Worm (Caenorhabditis elegans): ENCODE results near the gene dpy-11.

dpy-11 gene

DNA sequence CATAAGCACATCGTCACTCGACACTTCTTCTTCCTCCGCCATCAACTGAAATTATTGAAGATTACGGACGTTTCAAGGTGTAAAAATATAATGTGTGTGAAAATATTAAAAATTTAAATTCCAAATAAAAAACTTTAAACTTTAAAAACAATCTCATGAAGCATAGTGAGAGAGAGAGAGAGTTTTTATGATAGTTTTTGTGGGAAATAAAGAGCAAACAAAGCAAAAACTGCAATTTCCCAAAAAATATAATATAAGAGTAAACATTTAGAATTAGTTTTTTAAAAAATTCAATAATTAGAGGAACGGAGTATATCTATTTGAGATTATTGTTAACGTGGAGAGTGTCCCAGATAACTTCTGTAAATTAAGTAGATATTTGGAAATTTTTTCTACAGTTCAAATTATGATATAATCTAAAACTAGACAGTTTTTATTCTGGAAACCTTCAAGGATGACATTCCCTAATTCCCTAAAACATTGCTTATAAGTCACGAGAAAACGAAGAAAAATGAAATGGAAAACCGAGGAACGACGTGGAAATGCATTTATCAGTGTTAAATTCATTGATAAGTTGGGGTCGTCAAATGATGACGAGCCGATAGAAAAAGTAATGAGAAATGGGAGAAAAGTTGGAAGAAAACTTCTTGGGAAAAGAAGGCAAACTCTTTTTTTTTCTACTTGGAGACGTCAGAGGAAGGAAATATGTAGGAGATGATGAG is 31.6 kb upstream of the dpy-11 start, which contains the start of gene dre-1:
dre-1 (minus strand) TSS at position 51 of the 722 bp plus-strand sequence.
- TF ChIP-seq M03D4.4 (tag; optimal IDR thresholded peaks at IDR 0.05) (no peak), nhr-12 (tag; optimal IDR thresholded peaks at IDR 0.05) (no peak), ham-2 (GFP tag; optimal IDR thresholded peaks at IDR 0.05) (no peak), ceh-43 (GFP tag; optimal IDR thresholded peaks at IDR 0.05) (no peak), nhr-76 (tag; optimal IDR thresholded peaks at IDR 0.05) (no peak), blmp-1 (tag; optimal IDR thresholded peaks at IDR 0.05) (no peak), lin-13 (tag; optimal IDR thresholded peaks at IDR 0.05) (no peak), mls-2 (tag; optimal IDR thresholded peaks at IDR 0.05) (no peak), ceh-83 (GFP tag; optimal IDR thresholded peaks at IDR 0.05) (no peak), ceh-39 (tag; optimal IDR thresholded peaks at IDR 0.05) (no peak), nhr-2 (tag; optimal IDR thresholded peaks at IDR 0.05) (no peak), flh-1 (GFP tag; optimal IDR thresholded peaks at IDR 0.05) (no peak), elt-1 (tag; optimal IDR thresholded peaks at IDR 0.05; ENCODE audit: borderline replicate concordance, insufficient read depth) (no peak), lsy-2 (tag; optimal IDR thresholded peaks at IDR 0.05) (no peak)

DNA sequence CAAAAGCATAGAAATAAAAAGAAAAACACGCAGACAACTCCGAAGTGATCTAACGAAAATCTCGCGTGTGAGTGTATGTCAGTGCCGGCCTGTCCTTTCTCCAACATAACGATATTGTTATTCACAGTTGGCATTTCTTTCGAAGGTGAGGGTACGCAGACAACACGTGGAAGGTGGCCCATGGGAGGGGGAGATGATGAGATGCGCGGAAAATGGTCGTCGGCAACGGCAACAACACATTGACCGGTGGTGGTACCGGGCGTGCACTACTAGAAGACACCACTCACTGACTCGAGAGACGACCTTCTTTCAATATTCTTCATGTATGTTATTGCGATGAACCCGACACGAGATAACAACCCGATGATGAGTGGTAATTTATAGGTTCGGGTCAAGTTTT is 30.0 kb upstream of the dpy-11 start:
- TF ChIP-seq lin-32 (GFP tag; optimal IDR thresholded peaks at IDR 0.05), result no peak
- TF ChIP-seq mls-2 (tag; optimal IDR thresholded peaks at IDR 0.05), result no peak
- TF ChIP-seq nhr-2 (tag; optimal IDR thresholded peaks at IDR 0.05), result peak; percentile 95

DNA sequence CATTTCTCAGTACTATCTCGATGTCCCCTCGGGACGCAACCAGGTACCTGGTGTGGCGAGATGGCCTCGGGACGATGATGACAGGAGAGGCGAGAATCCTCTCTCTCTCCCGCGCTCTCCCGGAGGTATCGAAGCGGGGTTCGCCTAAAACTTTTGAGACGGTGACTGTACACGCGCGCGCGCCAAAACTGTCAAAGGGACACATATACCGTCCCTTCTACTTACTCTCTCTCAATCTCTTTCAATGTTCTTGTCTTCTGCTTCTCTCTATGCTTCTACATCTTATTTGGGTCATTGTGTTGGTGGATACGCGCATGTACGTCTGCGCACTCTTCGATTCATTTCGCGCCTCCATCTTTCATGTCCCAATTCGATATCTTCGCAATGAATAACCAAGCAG is 26.8 kb upstream of the dpy-11 start:
- TF ChIP-seq nhr-76 (tag; optimal IDR thresholded peaks at IDR 0.05) (no peak), hlh-1 (tag; optimal IDR thresholded peaks at IDR 0.05) (no peak), nhr-2 (tag; optimal IDR thresholded peaks at IDR 0.05) (no peak), mep-1 (tag; optimal IDR thresholded peaks at IDR 0.05) (no peak), bed-3 (GFP tag; optimal IDR thresholded peaks at IDR 0.05) (no peak), nhr-237 (tag; optimal IDR thresholded peaks at IDR 0.05) (no peak), ztf-11 (tag; optimal IDR thresholded peaks at IDR 0.05) (no peak), elt-1 (tag; optimal IDR thresholded peaks at IDR 0.05; ENCODE audit: borderline replicate concordance, insufficient read depth) (no peak), elt-3 (tag; optimal IDR thresholded peaks at IDR 0.05) (no peak), unc-39 (tag; optimal IDR thresholded peaks at IDR 0.05) (no peak), ham-2 (GFP tag; optimal IDR thresholded peaks at IDR 0.05) (peak; percentile 84), ceh-39 (tag; optimal IDR thresholded peaks at IDR 0.05) (no peak), ces-1 (GFP tag; optimal IDR thresholded peaks at IDR 0.05) (no peak), unc-120 (tag; optimal IDR thresholded peaks at IDR 0.05; ENCODE audit: poor library complexity, severe bottlenecking) (peak; percentile 2), nhr-28 (tag; optimal IDR thresholded peaks at IDR 0.05) (no peak), lsy-2 (tag; optimal IDR thresholded peaks at IDR 0.05) (no peak), cnd-1 (tag; optimal IDR thresholded peaks at IDR 0.05) (peak; percentile 48)

DNA sequence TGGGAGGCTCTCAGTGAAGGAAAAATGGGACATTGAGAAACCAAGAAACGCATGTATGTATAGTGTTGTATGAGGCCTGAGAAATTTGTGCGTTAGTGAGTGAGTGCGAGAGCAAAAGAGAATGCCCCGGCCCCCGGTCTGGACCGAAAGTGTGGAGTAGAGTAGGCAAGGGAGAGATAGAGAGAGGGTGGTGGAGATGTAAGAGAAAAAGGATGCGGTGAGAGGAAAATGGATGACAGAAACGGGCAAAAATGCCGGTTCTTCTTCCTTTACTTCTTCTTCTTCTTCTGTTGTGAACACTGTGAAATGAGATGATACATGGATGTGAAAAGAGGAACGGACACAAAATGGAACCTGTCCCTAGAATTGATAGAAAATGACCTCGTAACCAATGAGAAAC is 23.3 kb upstream of the dpy-11 start:
- TF ChIP-seq nhr-237 (tag; optimal IDR thresholded peaks at IDR 0.05), result no peak
- no peak for TF ChIP-seq elt-3 (tag; optimal IDR thresholded peaks at IDR 0.05)
- TF ChIP-seq ceh-39 (tag; optimal IDR thresholded peaks at IDR 0.05), result no peak
- TF ChIP-seq snpc-4 (tag; optimal IDR thresholded peaks at IDR 0.05), result no peak
- peak; percentile 44 for TF ChIP-seq sptf-1 (tag; optimal IDR thresholded peaks at IDR 0.05)
- TF ChIP-seq nhr-2 (tag; optimal IDR thresholded peaks at IDR 0.05), result no peak
- TF ChIP-seq ham-2 (GFP tag; optimal IDR thresholded peaks at IDR 0.05), result no peak
- TF ChIP-seq unc-120 (tag; optimal IDR thresholded peaks at IDR 0.05; ENCODE audit: poor library complexity, severe bottlenecking), result peak; percentile 12
- no peak for TF ChIP-seq lin-32 (GFP tag; optimal IDR thresholded peaks at IDR 0.05)
- no peak for TF ChIP-seq ces-1 (GFP tag; optimal IDR thresholded peaks at IDR 0.05)
- no peak for TF ChIP-seq lsy-2 (tag; optimal IDR thresholded peaks at IDR 0.05)
- no peak for TF ChIP-seq ceh-43 (GFP tag; optimal IDR thresholded peaks at IDR 0.05)
- TF ChIP-seq sem-2 (GFP tag; optimal IDR thresholded peaks at IDR 0.05), result no peak
- no peak for TF ChIP-seq blmp-1 (tag; optimal IDR thresholded peaks at IDR 0.05)
- no peak for TF ChIP-seq zip-8 (tag; optimal IDR thresholded peaks at IDR 0.05)
- TF ChIP-seq tbx-8 (GFP tag; optimal IDR thresholded peaks at IDR 0.05), result no peak
- no peak for TF ChIP-seq drap-1 (GFP tag; optimal IDR thresholded peaks at IDR 0.05)
